Worm (Caenorhabditis elegans): Measurements from ENCODE around the gene srh-243.

- no peak for TF ChIP-seq ref-1 (GFP tag; conservative IDR thresholded peaks at IDR 0.05)
- no peak for TF ChIP-seq med-1 (GFP tag; optimal IDR thresholded peaks at IDR 0.05; ENCODE audit: insufficient read depth)
- TF ChIP-seq klf-2 (GFP tag; conservative IDR thresholded peaks at IDR 0.05) = no peak
- TF ChIP-seq T22C8.4 (GFP tag; IDR thresholded peaks at IDR 0.05) = no peak
- TF ChIP-seq cog-1 (tag; optimal IDR thresholded peaks at IDR 0.05) = no peak
- no peak for TF ChIP-seq flt-1 (GFP tag; IDR thresholded peaks at IDR 0.05)
Measured at ce11 chrV:2888265-2888664, 18.0 kb downstream of the srh-243 start.
